Worm (Caenorhabditis elegans): ENCODE measurements around the gene T24H7.8.

Gene T24H7.8

ce11 chrII:6222558-6222957 lies 19.3 kb upstream of the T24H7.8 start, which contains the start of gene C30B5.6:
C30B5.6 (minus strand) TSS chrII:6222658.
- TF ChIP-seq ztf-29 (GFP tag; IDR thresholded peaks at IDR 0.05) (no peak), klf-2 (GFP tag; conservative IDR thresholded peaks at IDR 0.05) (no peak), flt-1 (GFP tag; IDR thresholded peaks at IDR 0.05) (no peak), ref-1 (GFP tag; conservative IDR thresholded peaks at IDR 0.05) (no peak), ztf-23 (GFP tag; IDR thresholded peaks at IDR 0.05) (no peak), cog-1 (tag; optimal IDR thresholded peaks at IDR 0.05) (no peak)

ce11 chrII:6223755-6224154 lies 18.1 kb upstream of the T24H7.8 start:
- no peak for TF ChIP-seq ztf-29 (GFP tag; IDR thresholded peaks at IDR 0.05)
- TF ChIP-seq T22C8.4 (GFP tag; IDR thresholded peaks at IDR 0.05), result no peak
- no peak for TF ChIP-seq tab-1 (GFP tag; IDR thresholded peaks at IDR 0.05)
- no peak for TF ChIP-seq med-1 (GFP tag; optimal IDR thresholded peaks at IDR 0.05; ENCODE audit: insufficient read depth)
- TF ChIP-seq flt-1 (GFP tag; IDR thresholded peaks at IDR 0.05), result no peak
- no peak for TF ChIP-seq klf-2 (GFP tag; conservative IDR thresholded peaks at IDR 0.05)
- TF ChIP-seq ztf-23 (GFP tag; IDR thresholded peaks at IDR 0.05), result no peak
- no peak for TF ChIP-seq cog-1 (tag; optimal IDR thresholded peaks at IDR 0.05)
- no peak for TF ChIP-seq ref-1 (GFP tag; conservative IDR thresholded peaks at IDR 0.05)

ce11 chrII:6226995-6227394 lies 14.9 kb upstream of the T24H7.8 start, which contains the start of gene srsy-2:
srsy-2 (minus strand) TSS chrII:6227095.
- TF ChIP-seq ztf-23 (GFP tag; IDR thresholded peaks at IDR 0.05), result no peak

ce11 chrII:6230116-6230515 lies 11.7 kb upstream of the T24H7.8 start:
- TF ChIP-seq cog-1 (tag; optimal IDR thresholded peaks at IDR 0.05), result no peak
- no peak for TF ChIP-seq ztf-29 (GFP tag; IDR thresholded peaks at IDR 0.05)
- TF ChIP-seq T22C8.4 (GFP tag; IDR thresholded peaks at IDR 0.05), result no peak
- TF ChIP-seq tab-1 (GFP tag; IDR thresholded peaks at IDR 0.05), result no peak
- TF ChIP-seq klf-2 (GFP tag; conservative IDR thresholded peaks at IDR 0.05), result no peak
- no peak for TF ChIP-seq ref-1 (GFP tag; conservative IDR thresholded peaks at IDR 0.05)
- TF ChIP-seq ztf-23 (GFP tag; IDR thresholded peaks at IDR 0.05), result no peak
- no peak for TF ChIP-seq med-1 (GFP tag; optimal IDR thresholded peaks at IDR 0.05; ENCODE audit: insufficient read depth)
- TF ChIP-seq flt-1 (GFP tag; IDR thresholded peaks at IDR 0.05), result no peak

ce11 chrII:6235432-6236092 lies 6.3 kb upstream of the T24H7.8 start, which contains the start of gene T24H7.9:
T24H7.9 (minus strand) TSS chrII:6235505.
- TF ChIP-seq med-1 (GFP tag; optimal IDR thresholded peaks at IDR 0.05; ENCODE audit: insufficient read depth), result no peak
- TF ChIP-seq ref-1 (GFP tag; conservative IDR thresholded peaks at IDR 0.05), result no peak
- no peak for TF ChIP-seq T22C8.4 (GFP tag; IDR thresholded peaks at IDR 0.05)
- no peak for TF ChIP-seq tab-1 (GFP tag; IDR thresholded peaks at IDR 0.05)
- no peak for TF ChIP-seq klf-2 (GFP tag; conservative IDR thresholded peaks at IDR 0.05)
- no peak for TF ChIP-seq ztf-23 (GFP tag; IDR thresholded peaks at IDR 0.05)
- no peak for TF ChIP-seq cog-1 (tag; optimal IDR thresholded peaks at IDR 0.05)
- no peak for TF ChIP-seq flt-1 (GFP tag; IDR thresholded peaks at IDR 0.05)
- no peak for TF ChIP-seq ztf-29 (GFP tag; IDR thresholded peaks at IDR 0.05)

DNA sequence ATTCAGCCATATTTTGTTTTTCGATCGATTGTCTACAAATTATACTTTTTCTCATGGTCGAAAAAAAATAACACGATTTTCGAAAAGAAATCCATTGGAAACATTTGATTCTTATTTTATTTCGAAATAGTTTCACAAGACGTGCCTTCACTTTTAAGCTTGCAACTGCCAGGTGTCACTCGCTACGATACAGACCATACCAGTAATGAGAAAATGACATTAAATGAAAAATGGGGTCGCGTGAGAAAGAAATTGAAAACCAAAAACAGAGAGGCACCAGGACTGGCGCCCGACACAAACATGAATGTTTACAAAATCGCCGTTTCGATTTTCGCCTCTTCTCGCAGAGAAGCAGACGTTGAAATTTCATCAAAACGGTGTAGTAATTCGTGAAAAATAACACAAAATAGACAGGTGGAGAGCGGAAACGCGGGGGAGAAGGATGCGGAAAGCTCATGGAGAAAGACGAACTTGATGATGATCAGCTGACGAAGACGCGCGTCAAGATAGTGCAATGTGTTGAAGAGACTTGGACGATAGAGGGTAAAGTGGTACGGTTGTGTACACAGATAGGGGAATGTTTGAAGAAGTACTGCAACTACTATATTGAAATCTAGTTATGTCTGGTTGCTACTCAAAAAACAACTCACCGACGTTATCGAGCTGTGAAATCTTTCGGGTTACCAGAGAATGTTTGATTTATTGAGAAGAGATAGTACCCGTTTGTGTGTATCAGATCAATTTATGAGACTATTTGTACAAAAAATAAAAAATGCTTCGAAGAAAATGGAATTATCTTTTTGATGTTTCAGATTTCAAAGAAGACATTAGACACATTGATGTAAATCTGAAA lies 5.5 kb upstream of the T24H7.8 start:
- TF ChIP-seq med-1 (GFP tag; optimal IDR thresholded peaks at IDR 0.05; ENCODE audit: insufficient read depth) (no peak), ref-1 (GFP tag; conservative IDR thresholded peaks at IDR 0.05) (no peak), T22C8.4 (GFP tag; IDR thresholded peaks at IDR 0.05) (no peak), klf-2 (GFP tag; conservative IDR thresholded peaks at IDR 0.05) (no peak), ztf-23 (GFP tag; IDR thresholded peaks at IDR 0.05) (no peak), tab-1 (GFP tag; IDR thresholded peaks at IDR 0.05) (no peak), cog-1 (tag; optimal IDR thresholded peaks at IDR 0.05) (no peak), ztf-29 (GFP tag; IDR thresholded peaks at IDR 0.05) (no peak)

DNA sequence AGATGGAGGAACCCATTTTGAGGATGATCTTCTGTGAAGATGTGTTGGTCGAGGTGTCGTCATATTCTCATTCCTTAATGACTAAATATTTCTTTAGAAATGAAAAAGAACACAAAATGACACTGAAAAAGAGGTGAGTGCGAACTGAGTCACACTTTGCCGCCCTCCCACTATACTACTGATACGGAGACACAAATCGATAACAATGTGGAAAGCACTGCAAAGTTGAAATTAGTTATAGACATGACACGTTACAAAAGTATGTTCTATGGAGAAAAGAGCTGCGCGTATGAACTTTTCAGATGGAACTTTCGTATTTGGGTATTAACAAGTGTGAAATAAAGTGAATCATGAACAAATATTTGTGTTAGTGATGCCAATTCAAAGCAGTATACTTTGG lies 2.3 kb downstream of the T24H7.8 start, which contains the start of gene tat-4:
tat-4 (minus strand) TSS at position 117 of the 400 bp plus-strand sequence.
- TF ChIP-seq ref-1 (GFP tag; conservative IDR thresholded peaks at IDR 0.05), result no peak
- no peak for TF ChIP-seq klf-2 (GFP tag; conservative IDR thresholded peaks at IDR 0.05)
- TF ChIP-seq flt-1 (GFP tag; IDR thresholded peaks at IDR 0.05), result no peak
- no peak for TF ChIP-seq ztf-23 (GFP tag; IDR thresholded peaks at IDR 0.05)
- no peak for TF ChIP-seq med-1 (GFP tag; optimal IDR thresholded peaks at IDR 0.05; ENCODE audit: insufficient read depth)
- no peak for TF ChIP-seq ztf-29 (GFP tag; IDR thresholded peaks at IDR 0.05)

ce11 chrII:6245199-6245702 lies 3.4 kb downstream of the T24H7.8 start, which contains the start of gene blos-4:
blos-4 (plus strand) TSS chrII:6245249.
- no peak for TF ChIP-seq ztf-23 (GFP tag; IDR thresholded peaks at IDR 0.05)
- no peak for TF ChIP-seq cog-1 (tag; optimal IDR thresholded peaks at IDR 0.05)
- TF ChIP-seq klf-2 (GFP tag; conservative IDR thresholded peaks at IDR 0.05), result no peak
- no peak for TF ChIP-seq flt-1 (GFP tag; IDR thresholded peaks at IDR 0.05)
- no peak for TF ChIP-seq ztf-29 (GFP tag; IDR thresholded peaks at IDR 0.05)

DNA sequence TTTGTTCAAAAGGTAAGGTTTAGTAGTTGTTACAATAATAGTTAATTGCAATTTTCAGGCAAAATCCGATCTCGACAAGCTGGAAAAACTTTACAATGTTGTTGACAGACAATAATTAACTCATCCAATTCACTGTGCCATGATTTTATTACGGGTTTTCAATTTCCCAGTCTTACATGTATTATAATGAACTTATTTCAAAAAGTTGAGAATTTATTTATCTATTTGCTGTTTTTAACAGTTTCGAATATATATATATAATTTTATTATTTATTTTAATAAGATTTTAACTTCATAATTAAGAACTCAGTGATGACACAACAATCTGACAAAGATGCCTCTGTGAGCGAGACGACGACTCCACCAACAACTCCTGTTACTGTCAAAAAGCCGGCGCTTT lies 4.2 kb downstream of the T24H7.8 start, which contains the start of gene lelo-1:
lelo-1 (plus strand) TSS at position 301 of the 400 bp plus-strand sequence.
- TF ChIP-seq T22C8.4 (GFP tag; IDR thresholded peaks at IDR 0.05) (no peak), flt-1 (GFP tag; IDR thresholded peaks at IDR 0.05) (no peak), ref-1 (GFP tag; conservative IDR thresholded peaks at IDR 0.05) (no peak)

- TF ChIP-seq med-1 (GFP tag; optimal IDR thresholded peaks at IDR 0.05; ENCODE audit: insufficient read depth) (no peak), tab-1 (GFP tag; IDR thresholded peaks at IDR 0.05) (no peak), ref-1 (GFP tag; conservative IDR thresholded peaks at IDR 0.05) (no peak)
Measured at ce11 chrII:6247011-6247410, 5.2 kb downstream of the T24H7.8 start, which contains the start of gene T24H7.2. T24H7.2 (plus strand) TSS chrII:6247311.

Measured in whole organism, midembryonic.